Fruit fly (Drosophila melanogaster) whole organism, embryonic: ENCODE data around the gene CG46387.

ENCODE experiments used
- B-H2 ChIP-seq: fragments of 200-800 bp; sonication (Bioruptor generic); optimal IDR thresholded peaks from 2 replicates; lab custom pipeline; 2018; ENCODE audit warnings: missing biosample characterization, mild to moderate bottlenecking, missing genetic modification characterization
- BEAF-32 ChIP-seq: fragments of 200-800 bp; sonication (Bioruptor generic); optimal IDR thresholded peaks from 3 replicates; lab custom pipeline; 2017; ENCODE audit warnings: missing biosample characterization, missing genetic modification characterization, mild to moderate bottlenecking, moderate library complexity, missing genetic modification reagents
- Bgb ChIP-seq: fragments of 200-800 bp; sonication (Bioruptor generic); IDR thresholded peaks from 2 replicates; pipeline ENCODE4 v1.3.6; 2022; ENCODE audit warnings: missing biosample characterization, missing genetic modification characterization; ENCODE audit not compliant: partially characterized antibody
- CG10209 ChIP-seq: fragments of 200-800 bp; sonication (Bioruptor generic); optimal IDR thresholded peaks from 3 replicates; lab custom pipeline; 2017; ENCODE audit warnings: missing biosample characterization, mild to moderate bottlenecking, missing genetic modification characterization, missing genetic modification reagents
- CG10366 ChIP-seq: fragments of 200-800 bp; sonication (Bioruptor generic); IDR thresholded peaks from 2 replicates; pipeline ENCODE4 v1.3.6; 2022; ENCODE audit warnings: missing biosample characterization, missing genetic modification characterization
- CG10431 ChIP-seq: fragments of 200-800 bp; sonication (Bioruptor generic); optimal IDR thresholded peaks from 3 replicates; lab custom pipeline; 2018; ENCODE audit warnings: missing biosample characterization, mild to moderate bottlenecking, missing genetic modification characterization
- CG1233 ChIP-seq: fragments of 200-800 bp; sonication (Bioruptor generic); optimal IDR thresholded peaks from 4 replicates; lab custom pipeline; 2018; ENCODE audit warnings: missing biosample characterization, mild to moderate bottlenecking, missing genetic modification characterization
- CG12744 ChIP-seq: fragments of 200-800 bp; sonication (Bioruptor generic); optimal IDR thresholded peaks from 2 replicates; lab custom pipeline; 2016; ENCODE audit warnings: missing biosample characterization, missing genetic modification characterization
- CG13624 ChIP-seq: fragments of 200-800 bp; sonication (Bioruptor generic); optimal IDR thresholded peaks from 2 replicates; lab custom pipeline; 2016; ENCODE audit warnings: missing biosample characterization, missing genetic modification characterization
- CG1832 ChIP-seq: fragments of 200-800 bp; sonication (Bioruptor generic); optimal IDR thresholded peaks from 2 replicates; lab custom pipeline; 2017; ENCODE audit warnings: missing biosample characterization, mild to moderate bottlenecking, missing genetic modification characterization, inconsistent platforms
- CG18599 ChIP-seq: fragments of 200-800 bp; sonication (Bioruptor generic); optimal IDR thresholded peaks from 3 replicates; lab custom pipeline; 2017; ENCODE audit warnings: missing biosample characterization, missing genetic modification characterization, mild to moderate bottlenecking, moderate library complexity, missing genetic modification reagents
- CG2678 ChIP-seq: fragments of 200-800 bp; sonication (Bioruptor generic); optimal IDR thresholded peaks from 3 replicates; lab custom pipeline; 2019; ENCODE audit warnings: missing biosample characterization, mild to moderate bottlenecking, missing genetic modification characterization, moderate library complexity
- CG31365 ChIP-seq: fragments of 200-800 bp; sonication (Bioruptor generic); optimal IDR thresholded peaks from 2 replicates; lab custom pipeline; 2018; ENCODE audit warnings: missing biosample characterization, mild to moderate bottlenecking, missing genetic modification characterization
- CG4730 ChIP-seq: fragments of 200-800 bp; sonication (Bioruptor generic); IDR thresholded peaks from 2 replicates; pipeline ENCODE4 v1.3.6; 2022; ENCODE audit warnings: missing biosample characterization, missing genetic modification characterization
- CG6683 ChIP-seq: fragments of 200-800 bp; sonication (Bioruptor generic); optimal IDR thresholded peaks from 2 replicates; lab custom pipeline; 2017; ENCODE audit warnings: missing biosample characterization, mild to moderate bottlenecking, missing genetic modification characterization, missing genetic modification reagents
- CG7357 ChIP-seq: fragments of 200-800 bp; sonication (Bioruptor generic); IDR thresholded peaks from 3 replicates; pipeline ENCODE4 v1.3.6; 2022; ENCODE audit warnings: missing biosample characterization, missing genetic modification characterization
- CG7786 ChIP-seq: fragments of 200-800 bp; sonication (Bioruptor generic); optimal IDR thresholded peaks from 2 replicates; lab custom pipeline; 2016; ENCODE audit warnings: missing biosample characterization, missing genetic modification characterization
- CG7963 ChIP-seq: fragments of 200-800 bp; sonication (Bioruptor generic); IDR thresholded peaks from 3 replicates; pipeline ENCODE4 v1.3.6; 2022; ENCODE audit warnings: missing biosample characterization, missing genetic modification characterization; ENCODE audit not compliant: partially characterized antibody
- CG8765 ChIP-seq: fragments of 200-800 bp; sonication (Bioruptor generic); IDR thresholded peaks from 2 replicates; pipeline ENCODE4 v1.3.6; 2022; ENCODE audit warnings: missing biosample characterization, missing genetic modification characterization
- CG9609 ChIP-seq: fragments of 200-800 bp; sonication (Bioruptor generic); optimal IDR thresholded peaks from 3 replicates; lab custom pipeline; 2016; ENCODE audit warnings: missing biosample characterization, missing genetic modification characterization
- CG9876 ChIP-seq: fragments of 200-800 bp; sonication (Bioruptor generic); optimal IDR thresholded peaks from 2 replicates; lab custom pipeline; 2016; ENCODE audit warnings: missing biosample characterization, missing genetic modification characterization
- Dek ChIP-seq: fragments of 200-800 bp; sonication (Bioruptor generic); optimal IDR thresholded peaks from 3 replicates; lab custom pipeline; 2019; ENCODE audit warnings: missing biosample characterization, mild to moderate bottlenecking, missing genetic modification characterization, moderate library complexity
- Dip2 ChIP-seq: fragments of 200-800 bp; sonication (Bioruptor generic); IDR thresholded peaks from 2 replicates; pipeline ENCODE4 v1.3.6; 2022; ENCODE audit warnings: missing biosample characterization, missing genetic modification characterization
- Doc2 ChIP-seq: fragments of 200-800 bp; sonication (Bioruptor generic); IDR thresholded peaks from 2 replicates; pipeline ENCODE4 v1.3.6; 2022; ENCODE audit warnings: missing biosample characterization, missing genetic modification characterization
- Drgx ChIP-seq: fragments of 200-800 bp; sonication (Bioruptor generic); IDR thresholded peaks from 2 replicates; pipeline ENCODE4 v1.3.6; 2022; ENCODE audit warnings: missing biosample characterization, missing genetic modification characterization
- Hr3 ChIP-seq: fragments of 200-800 bp; sonication (Bioruptor generic); optimal IDR thresholded peaks from 3 replicates; lab custom pipeline; 2016; ENCODE audit warnings: missing biosample characterization, missing genetic modification characterization
- Kr ChIP-seq: fragments of 200-800 bp; sonication (Bioruptor generic); optimal IDR thresholded peaks from 2 replicates; lab custom pipeline; 2017; ENCODE audit warnings: missing biosample characterization, mild to moderate bottlenecking, missing genetic modification characterization
- Mrtf ChIP-seq: fragments of 200-800 bp; sonication (Bioruptor generic); IDR thresholded peaks from 3 replicates; pipeline ENCODE4 v1.3.6; 2022; ENCODE audit warnings: missing biosample characterization, missing genetic modification characterization
- Neu2 ChIP-seq: fragments of 200-800 bp; sonication (Bioruptor generic); optimal IDR thresholded peaks from 3 replicates; lab custom pipeline; 2016; ENCODE audit warnings: missing biosample characterization, missing genetic modification characterization, borderline replicate concordance
- Nf-YC ChIP-seq: fragments of 200-800 bp; optimal IDR thresholded peaks from 3 replicates; lab custom pipeline; 2019; ENCODE audit warnings: missing biosample characterization, mild to moderate bottlenecking, missing genetic modification characterization, moderate library complexity
- Ssrp ChIP-seq: fragments of 200-800 bp; sonication (Bioruptor generic); optimal IDR thresholded peaks from 2 replicates; lab custom pipeline; 2018; ENCODE audit warnings: missing biosample characterization, mild to moderate bottlenecking, missing genetic modification characterization, moderate library complexity
- Xbp1 ChIP-seq: fragments of 200-800 bp; sonication (Bioruptor generic); optimal IDR thresholded peaks from 3 replicates; lab custom pipeline; 2016; ENCODE audit warnings: missing biosample characterization, mild to moderate bottlenecking, missing genetic modification characterization
- Xrp1 ChIP-seq: fragments of 200-800 bp; sonication (Bioruptor generic); IDR thresholded peaks from 2 replicates; pipeline ENCODE4 v1.3.6; 2022; ENCODE audit warnings: missing biosample characterization, missing genetic modification characterization
- YL-1 ChIP-seq: fragments of 200-800 bp; sonication (Bioruptor generic); optimal IDR thresholded peaks from 3 replicates; lab custom pipeline; 2017; ENCODE audit warnings: missing biosample characterization, mild to moderate bottlenecking, missing genetic modification characterization
- ap ChIP-seq: fragments of 200-800 bp; sonication (Bioruptor generic); IDR thresholded peaks from 2 replicates; pipeline ENCODE4 v1.3.6; 2022; ENCODE audit warnings: missing biosample characterization, missing genetic modification characterization
- ase ChIP-seq: fragments of 200-800 bp; sonication (Bioruptor generic); IDR thresholded peaks from 3 replicates; pipeline ENCODE4 v1.3.6; 2022; ENCODE audit warnings: missing biosample characterization, missing genetic modification characterization
- ci ChIP-seq: fragments of 200-800 bp; sonication (Bioruptor generic); IDR thresholded peaks from 3 replicates; pipeline ENCODE4 v1.3.6; 2022; ENCODE audit warnings: missing biosample characterization, missing genetic modification characterization
- croc ChIP-seq: fragments of 200-800 bp; sonication (Bioruptor generic); conservative IDR thresholded peaks from 3 replicates; pipeline ENCODE4 v1.3.6; 2022; ENCODE audit warnings: missing biosample characterization, missing genetic modification characterization
- gcm ChIP-seq: fragments of 200-800 bp; sonication (Bioruptor generic); optimal IDR thresholded peaks from 2 replicates; lab custom pipeline; 2019; ENCODE audit warnings: missing biosample characterization, mild to moderate bottlenecking, missing genetic modification characterization, moderate library complexity
- hb ChIP-seq: fragments of 200-800 bp; sonication (Bioruptor generic); IDR thresholded peaks from 3 replicates; pipeline ENCODE4 v1.3.6; 2022; ENCODE audit warnings: missing biosample characterization, missing genetic modification characterization; ENCODE audit not compliant: partially characterized antibody
- kah ChIP-seq: fragments of 200-800 bp; sonication (Bioruptor generic); optimal IDR thresholded peaks from 2 replicates; lab custom pipeline; 2018; ENCODE audit warnings: missing biosample characterization, mild to moderate bottlenecking, missing genetic modification characterization
- luna ChIP-seq: fragments of 200-800 bp; sonication (Bioruptor generic); optimal IDR thresholded peaks from 2 replicates; lab custom pipeline; 2016; ENCODE audit warnings: missing biosample characterization, missing genetic modification characterization
- mld ChIP-seq: fragments of 200-800 bp; sonication (Bioruptor generic); IDR thresholded peaks from 3 replicates; pipeline ENCODE4 v1.3.6; 2022; ENCODE audit warnings: missing biosample characterization, missing genetic modification characterization; ENCODE audit not compliant: partially characterized antibody
- pho ChIP-seq: fragments of 200-800 bp; sonication (Bioruptor generic); optimal IDR thresholded peaks from 2 replicates; lab custom pipeline; 2016; ENCODE audit warnings: missing biosample characterization, missing genetic modification characterization
- ranshi ChIP-seq: fragments of 200-800 bp; sonication (Bioruptor generic); IDR thresholded peaks from 2 replicates; pipeline ENCODE4 v1.3.6; 2022; ENCODE audit warnings: missing biosample characterization, missing genetic modification characterization
- sqz ChIP-seq: fragments of 200-800 bp; sonication (Bioruptor generic); optimal IDR thresholded peaks from 3 replicates; lab custom pipeline; 2018; ENCODE audit warnings: missing biosample characterization, mild to moderate bottlenecking, missing genetic modification characterization
- sr ChIP-seq: fragments of 200-800 bp; sonication (Bioruptor generic); IDR thresholded peaks from 3 replicates; pipeline ENCODE4 v1.3.6; 2022; ENCODE audit warnings: missing biosample characterization, missing genetic modification characterization
- unc-4 ChIP-seq: fragments of 200-800 bp; sonication (Bioruptor generic); IDR thresholded peaks from 2 replicates; pipeline ENCODE4 v1.3.6; 2022; ENCODE audit warnings: missing biosample characterization, missing genetic modification characterization; ENCODE audit not compliant: partially characterized antibody
- wek ChIP-seq: fragments of 200-800 bp; sonication (Bioruptor generic); optimal IDR thresholded peaks from 3 replicates; lab custom pipeline; 2018; ENCODE audit warnings: missing biosample characterization, mild to moderate bottlenecking, missing genetic modification characterization, moderate library complexity
- zen ChIP-seq: fragments of 200-800 bp; sonication (Bioruptor generic); optimal IDR thresholded peaks from 3 replicates; lab custom pipeline; 2018; ENCODE audit warnings: missing biosample characterization, mild to moderate bottlenecking, missing genetic modification characterization, moderate library complexity

CG46387 gene

dm6 chr3L:9899046-9899659 is 727 bp downstream of the CG46387 start, which contains the start of gene nudE (continued):
- TF ChIP-seq CG9609 = no peak
- TF ChIP-seq CG18599 = peak; percentile 30
- no peak for TF ChIP-seq Kr
- TF ChIP-seq Bgb (GFP tag; lab: Robert Waterston, UW) = peak; percentile 22; the same call in 1 of the 2 replicates
- no peak for TF ChIP-seq Drgx (GFP tag; lab: Robert Waterston, UW)
- TF ChIP-seq CG7357 = 0 out of 3 replicates have a peak, but pooled peaks have one; percentile 29
- TF ChIP-seq croc (GFP tag; lab: Robert Waterston, UW) = no peak
- no peak for TF ChIP-seq sr (GFP tag; lab: Robert Waterston, UW)
- TF ChIP-seq CG8765 (GFP tag; lab: Robert Waterston, UW) = no peak
- no peak for TF ChIP-seq Nf-YC
- peak; percentile 75 for TF ChIP-seq CG13624 (GFP tag; lab: Kevin White, UChicago)
- peak; percentile 8 for TF ChIP-seq Dek (tag; lab: Kevin White, UChicago)
- 0 out of 2 replicates have a peak, but pooled peaks have one; percentile 35 for TF ChIP-seq ranshi (GFP tag; lab: Robert Waterston, UW)
- TF ChIP-seq Doc2 (GFP tag; lab: Robert Waterston, UW) = no peak
- TF ChIP-seq Xrp1 (GFP tag; lab: Robert Waterston, UW) = 0 out of 2 replicates have a peak, but pooled peaks have one; percentile 21
- TF ChIP-seq CG12744 (GFP tag; lab: Kevin White, UChicago) = no peak
- no peak for TF ChIP-seq CG10366 (GFP tag; lab: Robert Waterston, UW)
- TF ChIP-seq luna (GFP tag; lab: Kevin White, UChicago) = no peak
- no peak for TF ChIP-seq sqz (GFP tag; lab: Kevin White, UChicago)
- no peak for TF ChIP-seq hb (GFP tag; lab: Robert Waterston, UW)
- no peak for TF ChIP-seq Ssrp (tag; lab: Kevin White, UChicago)
- TF ChIP-seq CG9876 = no peak
- TF ChIP-seq CG10209 (GFP tag; lab: Kevin White, UChicago) = no peak
- no peak for TF ChIP-seq ase (GFP tag; lab: Robert Waterston, UW)
- TF ChIP-seq BEAF-32 = peak; percentile 36
- no peak for TF ChIP-seq CG31365 (tag; lab: Kevin White, UChicago)
- peak; percentile 10 for TF ChIP-seq B-H2 (GFP tag; lab: Kevin White, UChicago)
- no peak for TF ChIP-seq CG7786 (GFP tag; lab: Kevin White, UChicago)
- no peak for TF ChIP-seq Dip2 (GFP tag; lab: Robert Waterston, UW)
- TF ChIP-seq gcm (GFP tag; lab: Kevin White, UChicago) = no peak
- TF ChIP-seq zen (tag; lab: Kevin White, UChicago) = peak; percentile 38
- peak; percentile 21 for TF ChIP-seq pho
- TF ChIP-seq YL-1 = peak; percentile 77
- peak; percentile 48 for TF ChIP-seq kah (GFP tag; lab: Kevin White, UChicago)
- peak; percentile 17 for TF ChIP-seq Neu2 (GFP tag; lab: Kevin White, UChicago)
- TF ChIP-seq unc-4 (GFP tag; lab: Robert Waterston, UW) = no peak
- peak; percentile 31 for TF ChIP-seq Xbp1 (GFP tag; lab: Kevin White, UChicago)
- TF ChIP-seq ci = no peak
- no peak for TF ChIP-seq Hr3
- TF ChIP-seq CG4730 (GFP tag; lab: Robert Waterston, UW) = no peak
- TF ChIP-seq mld (GFP tag; lab: Robert Waterston, UW) = no peak
- TF ChIP-seq Mrtf (GFP tag; lab: Robert Waterston, UW) = no peak
- no peak for TF ChIP-seq CG6683 (GFP tag; lab: Kevin White, UChicago)
- no peak for TF ChIP-seq ap
- no peak for TF ChIP-seq CG7963 (GFP tag; lab: Robert Waterston, UW)
- no peak for TF ChIP-seq wek (GFP tag; lab: Kevin White, UChicago)
- no peak for TF ChIP-seq CG10431 (GFP tag; lab: Kevin White, UChicago)
- peak; percentile 42 for TF ChIP-seq CG2678
- no peak for TF ChIP-seq CG1233 (GFP tag; lab: Kevin White, UChicago)
- no peak for TF ChIP-seq CG1832 (GFP tag; lab: Kevin White, UChicago)
